Worm (Caenorhabditis elegans) whole organism, late embryonic: ENCODE results near the gene nas-25.

Experiments
- C08G9.2 ChIP-seq: sonication (generic microtip); optimal IDR thresholded peaks from 2 replicates; lab custom pipeline; 2016; ENCODE audit warnings: mild to moderate bottlenecking, missing genetic modification characterization, moderate library complexity, missing compliant biosample characterization
- C38D4.7 ChIP-seq: fragments of 200-800 bp; sonication (Bioruptor generic); optimal IDR thresholded peaks from 2 replicates; lab custom pipeline; 2018; ENCODE audit warnings: mild to moderate bottlenecking, missing genetic modification characterization, moderate library complexity, missing compliant biosample characterization
- F13H6.1 ChIP-seq: sonication (generic microtip); optimal IDR thresholded peaks from 2 replicates; lab custom pipeline; 2016; ENCODE audit warnings: missing genetic modification characterization, missing compliant biosample characterization
- K02D7.2 ChIP-seq: sonication (generic microtip); optimal IDR thresholded peaks from 2 replicates; lab custom pipeline; 2017; ENCODE audit warnings: mild to moderate bottlenecking, missing genetic modification characterization, missing compliant biosample characterization
- K09A11.1 ChIP-seq: sonication (generic microtip); optimal IDR thresholded peaks from 2 replicates; lab custom pipeline; 2017; ENCODE audit warnings: antibody characterized with exemption, mild to moderate bottlenecking, missing genetic modification characterization, missing compliant biosample characterization; ENCODE audit not compliant: insufficient read depth
- T23F11.4 ChIP-seq: fragments of 200-800 bp; sonication (Bioruptor generic); optimal IDR thresholded peaks from 2 replicates; lab custom pipeline; 2018; ENCODE audit warnings: mild to moderate bottlenecking, missing genetic modification characterization, missing compliant biosample characterization
- Y22D7AL.16 ChIP-seq: sonication (generic microtip); optimal IDR thresholded peaks from 2 replicates; lab custom pipeline; 2016; ENCODE audit warnings: missing genetic modification characterization, missing compliant biosample characterization
- ceh-19 ChIP-seq: fragments of 200-800 bp; sonication (Bioruptor generic); optimal IDR thresholded peaks from 2 replicates; lab custom pipeline; 2018; ENCODE audit warnings: mild to moderate bottlenecking, missing genetic modification characterization, missing compliant biosample characterization
- ceh-22 ChIP-seq: sonication (generic microtip); optimal IDR thresholded peaks from 2 replicates; lab custom pipeline; 2017; ENCODE audit warnings: missing biosample characterization, missing genetic modification characterization
- ceh-24 ChIP-seq: sonication (generic microtip); optimal IDR thresholded peaks from 2 replicates; lab custom pipeline; 2016; ENCODE audit warnings: mild to moderate bottlenecking, missing genetic modification characterization, missing compliant biosample characterization
- ceh-30 ChIP-seq: fragments of 150-350 bp; optimal IDR thresholded peaks from 2 replicates; lab custom pipeline; 2014; ENCODE audit warnings: missing biosample characterization, missing genetic modification characterization
- ceh-31 ChIP-seq: sonication (generic microtip); optimal IDR thresholded peaks from 2 replicates; lab custom pipeline; 2016; ENCODE audit warnings: missing genetic modification characterization, missing compliant biosample characterization
- ceh-45 ChIP-seq: fragments of 200-800 bp; sonication (Bioruptor generic); IDR thresholded peaks from 2 replicates; pipeline ENCODE4 v1.3.6; 2022; ENCODE audit warnings: missing genetic modification reagents, missing genetic modification characterization, missing compliant biosample characterization
- ceh-48 ChIP-seq: sonication (generic microtip); optimal IDR thresholded peaks from 2 replicates; lab custom pipeline; 2016; ENCODE audit warnings: missing genetic modification characterization, inconsistent platforms, missing compliant biosample characterization
- ceh-6 ChIP-seq: fragments of 200-800 bp; sonication (Bioruptor generic); optimal IDR thresholded peaks from 2 replicates; lab custom pipeline; 2018; ENCODE audit warnings: mild to moderate bottlenecking, missing genetic modification characterization, missing compliant biosample characterization
- che-1 ChIP-seq: sonication (generic microtip); optimal IDR thresholded peaks from 2 replicates; lab custom pipeline; 2016; ENCODE audit warnings: mild to moderate bottlenecking, missing genetic modification characterization, missing compliant biosample characterization
- dmd-4 ChIP-seq: sonication (generic microtip); optimal IDR thresholded peaks from 2 replicates; lab custom pipeline; 2016; ENCODE audit warnings: borderline replicate concordance, missing genetic modification characterization, missing compliant biosample characterization
- elt-2 ChIP-seq: sonication (generic microtip); optimal IDR thresholded peaks from 2 replicates; lab custom pipeline; 2016; ENCODE audit warnings: missing genetic modification reagents, missing genetic modification characterization, missing compliant biosample characterization
- ets-4 ChIP-seq: sonication (generic microtip); optimal IDR thresholded peaks from 2 replicates; lab custom pipeline; 2016; ENCODE audit warnings: missing genetic modification characterization, missing compliant biosample characterization
- eyg-1 ChIP-seq: sonication (generic microtip); optimal IDR thresholded peaks from 2 replicates; lab custom pipeline; 2016; ENCODE audit warnings: missing genotype, missing genetic modification characterization, missing compliant biosample characterization
- fax-1 ChIP-seq: sonication (generic microtip); optimal IDR thresholded peaks from 2 replicates; lab custom pipeline; 2016; ENCODE audit warnings: missing genotype, missing genetic modification characterization, missing compliant biosample characterization
- fkh-6 ChIP-seq: sonication (generic microtip); optimal IDR thresholded peaks from 2 replicates; lab custom pipeline; 2016; ENCODE audit warnings: missing genetic modification characterization, missing compliant biosample characterization
- gmeb-2 ChIP-seq: sonication (generic microtip); optimal IDR thresholded peaks from 2 replicates; lab custom pipeline; 2016; ENCODE audit warnings: missing genetic modification characterization, inconsistent platforms, missing compliant biosample characterization
- hlh-13 ChIP-seq: fragments of 200-800 bp; sonication (Bioruptor generic); optimal IDR thresholded peaks from 2 replicates; lab custom pipeline; 2018; ENCODE audit warnings: mild to moderate bottlenecking, missing genetic modification characterization, missing compliant biosample characterization
- hlh-15 ChIP-seq: sonication (generic microtip); optimal IDR thresholded peaks from 2 replicates; lab custom pipeline; 2016; ENCODE audit warnings: missing genetic modification characterization, missing compliant biosample characterization
- hlh-30 ChIP-seq: sonication (generic microtip); optimal IDR thresholded peaks from 2 replicates; lab custom pipeline; 2017; ENCODE audit warnings: antibody characterized with exemption, missing genetic modification characterization, missing compliant biosample characterization; ENCODE audit not compliant: insufficient read depth
- hlh-6 ChIP-seq: sonication (generic microtip); optimal IDR thresholded peaks from 2 replicates; lab custom pipeline; 2016; ENCODE audit warnings: missing genotype, missing genetic modification characterization, missing compliant biosample characterization
- lim-6 ChIP-seq: sonication (generic microtip); optimal IDR thresholded peaks from 2 replicates; lab custom pipeline; 2016; ENCODE audit warnings: missing genetic modification characterization, missing compliant biosample characterization
- lin-11 ChIP-seq: fragments of 200-800 bp; sonication (Bioruptor generic); optimal IDR thresholded peaks from 2 replicates; lab custom pipeline; 2018; ENCODE audit warnings: mild to moderate bottlenecking, missing genetic modification characterization, missing compliant biosample characterization
- madf-2 ChIP-seq: sonication (generic microtip); optimal IDR thresholded peaks from 2 replicates; lab custom pipeline; 2017; ENCODE audit warnings: missing genetic modification characterization, missing compliant biosample characterization
- nfya-1 ChIP-seq: sonication (generic microtip); optimal IDR thresholded peaks from 2 replicates; lab custom pipeline; 2017; ENCODE audit warnings: missing genetic modification characterization, mild to moderate bottlenecking, missing compliant biosample characterization, antibody characterized with exemption, moderate library complexity
- nhr-232 ChIP-seq: sonication (generic microtip); optimal IDR thresholded peaks from 2 replicates; lab custom pipeline; 2016; ENCODE audit warnings: missing genetic modification characterization, missing compliant biosample characterization
- odd-2 ChIP-seq: sonication (generic microtip); optimal IDR thresholded peaks from 2 replicates; lab custom pipeline; 2017; ENCODE audit warnings: antibody characterized with exemption, mild to moderate bottlenecking, missing genetic modification characterization, missing compliant biosample characterization
- pag-3 ChIP-seq: sonication (generic microtip); optimal IDR thresholded peaks from 2 replicates; lab custom pipeline; 2016; ENCODE audit warnings: missing compliant biosample characterization, missing genetic modification characterization, borderline replicate concordance
- pat-9 ChIP-seq: fragments of 200-800 bp; sonication (Bioruptor generic); optimal IDR thresholded peaks from 2 replicates; lab custom pipeline; 2018; ENCODE audit warnings: mild to moderate bottlenecking, missing genetic modification characterization, moderate library complexity, missing compliant biosample characterization
- pax-1 ChIP-seq: fragments of 150-350 bp; optimal IDR thresholded peaks from 2 replicates; lab custom pipeline; 2014; ENCODE audit warnings: missing biosample characterization, missing genetic modification characterization
- pha-2 ChIP-seq: sonication (generic microtip); optimal IDR thresholded peaks from 2 replicates; lab custom pipeline; 2017; ENCODE audit warnings: mild to moderate bottlenecking, missing genetic modification characterization, missing compliant biosample characterization
- pqm-1 ChIP-seq: sonication (generic microtip); optimal IDR thresholded peaks from 2 replicates; lab custom pipeline; 2016; ENCODE audit warnings: missing genetic modification characterization, missing compliant biosample characterization
- pros-1 ChIP-seq: fragments of 150-350 bp; optimal IDR thresholded peaks from 2 replicates; lab custom pipeline; 2014; ENCODE audit warnings: missing biosample characterization, missing genetic modification reagents, missing genetic modification characterization
- rnt-1 ChIP-seq: sonication (generic microtip); optimal IDR thresholded peaks from 2 replicates; lab custom pipeline; 2016; ENCODE audit warnings: missing genetic modification characterization, missing compliant biosample characterization
- sdc-2 ChIP-seq: sonication (generic microtip); optimal IDR thresholded peaks from 2 replicates; lab custom pipeline; 2016; ENCODE audit warnings: missing genotype, missing genetic modification characterization, missing compliant biosample characterization
- sox-2 ChIP-seq: fragments of 200-800 bp; sonication (Bioruptor generic); IDR thresholded peaks from 2 replicates; pipeline ENCODE4 v1.3.6; 2022; ENCODE audit warnings: missing genetic modification reagents, missing genetic modification characterization, missing compliant biosample characterization
- ttx-3 ChIP-seq: sonication (generic microtip); optimal IDR thresholded peaks from 2 replicates; lab custom pipeline; 2016; ENCODE audit warnings: missing genetic modification reagents, missing genetic modification characterization, missing compliant biosample characterization
- unc-3 ChIP-seq, 2 experiments: fragments of 200-800 bp in 1 of 2; sonication (Bioruptor generic) in 1 of 2; sonication (generic microtip) in 1 of 2; conservative IDR thresholded peaks in 1 of 2; optimal IDR thresholded peaks in 1 of 2; 2 replicates each; pipeline versions ENCODE4 v1.3.6 to Lab custom; 2016 to 2022; ENCODE audit warnings: missing compliant biosample characterization in 2 of 2, missing genetic modification characterization in 2 of 2, missing genetic modification reagents in 1 of 2
- unc-42 ChIP-seq: sonication (generic microtip); optimal IDR thresholded peaks from 2 replicates; lab custom pipeline; 2016; ENCODE audit warnings: missing genotype, missing genetic modification characterization, missing compliant biosample characterization
- unc-55 ChIP-seq: sonication (generic microtip); optimal IDR thresholded peaks from 2 replicates; lab custom pipeline; 2017; ENCODE audit warnings: missing biosample characterization, missing genetic modification reagents, missing genetic modification characterization
- unc-86 ChIP-seq: sonication (generic microtip); optimal IDR thresholded peaks from 2 replicates; lab custom pipeline; 2016; ENCODE audit warnings: missing genetic modification characterization, missing compliant biosample characterization
- zip-5 ChIP-seq: sonication (generic microtip); optimal IDR thresholded peaks from 2 replicates; lab custom pipeline; 2016; ENCODE audit warnings: missing genetic modification characterization, missing compliant biosample characterization
- ztf-16 ChIP-seq: sonication (generic microtip); optimal IDR thresholded peaks from 2 replicates; lab custom pipeline; 2017; ENCODE audit warnings: missing genetic modification characterization, missing compliant biosample characterization

nas-25 gene

ce11 chrII:8785875-8786274 is 40.0 kb upstream of the nas-25 start:
- no peak for TF ChIP-seq ztf-16 (tag; lab: Kevin White, UChicago)
- no peak for TF ChIP-seq odd-2
- TF ChIP-seq pat-9 (tag; lab: Kevin White, UChicago), result no peak
- TF ChIP-seq unc-3 (GFP tag; conservative IDR thresholded peaks at IDR 0.05; lab: Robert Waterston, UW), result no peak
- no peak for TF ChIP-seq unc-3 (tag; optimal IDR thresholded peaks at IDR 0.05; lab: Kevin White, UChicago)
- no peak for TF ChIP-seq pax-1 (tag; lab: Kevin White, UChicago)
- peak; percentile 27 for TF ChIP-seq ceh-48 (tag; lab: Kevin White, UChicago)
- peak; percentile 22 for TF ChIP-seq nfya-1 (tag; lab: Kevin White, UChicago)
- TF ChIP-seq pha-2, result no peak
- TF ChIP-seq unc-42 (tag; lab: Kevin White, UChicago), result peak; percentile 43
- TF ChIP-seq K02D7.2 (tag; lab: Kevin White, UChicago), result no peak
- no peak for TF ChIP-seq dmd-4 (tag; lab: Kevin White, UChicago)
- peak; percentile 26 for TF ChIP-seq hlh-30 (tag; lab: Kevin White, UChicago)

- TF ChIP-seq zip-5 (tag; lab: Kevin White, UChicago) (no peak), unc-42 (tag; lab: Kevin White, UChicago) (peak; percentile 84), unc-55 (GFP tag; lab: Kevin White, UChicago) (peak; percentile 97), K09A11.1 (tag; lab: Kevin White, UChicago) (peak; percentile 50), C38D4.7 (GFP tag; lab: Kevin White, UChicago) (no peak), unc-86 (no peak), pat-9 (tag; lab: Kevin White, UChicago) (no peak), che-1 (no peak), Y22D7AL.16 (tag; lab: Kevin White, UChicago) (no peak), ets-4 (tag; lab: Kevin White, UChicago) (peak; percentile 66), hlh-13 (GFP tag; lab: Kevin White, UChicago) (no peak), madf-2 (tag; lab: Kevin White, UChicago) (peak; percentile 1), ceh-45 (GFP tag; lab: Robert Waterston, UW) (no peak), ceh-19 (peak; percentile 6), gmeb-2 (tag; lab: Kevin White, UChicago) (no peak), fkh-6 (tag; lab: Kevin White, UChicago) (no peak), lim-6 (no peak), C08G9.2 (tag; lab: Kevin White, UChicago) (no peak), ceh-30 (no peak), elt-2 (tag; lab: Kevin White, UChicago) (peak; percentile 67), sdc-2 (tag; lab: Kevin White, UChicago) (peak; percentile 36), ceh-22 (tag; lab: Kevin White, UChicago) (no peak), nhr-232 (tag; lab: Kevin White, UChicago) (no peak), fax-1 (tag; lab: Kevin White, UChicago) (no peak), F13H6.1 (tag; lab: Kevin White, UChicago) (peak; percentile 35), ceh-6 (no peak), hlh-6 (tag; lab: Kevin White, UChicago) (no peak), ceh-24 (tag; lab: Kevin White, UChicago) (no peak), ttx-3 (tag; lab: Kevin White, UChicago) (no peak), pros-1 (tag; lab: Kevin White, UChicago) (peak; percentile 48), pqm-1 (tag; lab: Kevin White, UChicago) (no peak), eyg-1 (tag; lab: Kevin White, UChicago) (no peak), pax-1 (tag; lab: Kevin White, UChicago) (peak; percentile 82), rnt-1 (tag; lab: Kevin White, UChicago) (peak; percentile 95), dmd-4 (tag; lab: Kevin White, UChicago) (no peak), ceh-31 (peak; percentile 91), K02D7.2 (tag; lab: Kevin White, UChicago) (no peak), unc-3 (GFP tag; conservative IDR thresholded peaks at IDR 0.05; lab: Robert Waterston, UW) (no peak), unc-3 (tag; optimal IDR thresholded peaks at IDR 0.05; lab: Kevin White, UChicago) (no peak), T23F11.4 (GFP tag; lab: Kevin White, UChicago) (no peak), pha-2 (peak; percentile 33), lin-11 (tag; lab: Kevin White, UChicago) (no peak), pag-3 (tag; lab: Kevin White, UChicago) (no peak), sox-2 (GFP tag; lab: Robert Waterston, UW) (no peak; the same call in 1 of the 2 replicates), hlh-15 (tag; lab: Kevin White, UChicago) (no peak)
These were observed 38.5 kb upstream of the nas-25 start for ce11 chrII:8787376-8787775.
